Fruit fly (Drosophila melanogaster) whole organism, embryonic: ENCODE results near the gene sing.

ENCODE experiments used
- CG11696 ChIP-seq: fragments of 200-800 bp; sonication (Bioruptor generic); IDR thresholded peaks from 2 replicates; pipeline ENCODE4 v1.3.6; 2022; ENCODE audit warnings: missing biosample characterization, missing genetic modification characterization
- CG15514 ChIP-seq: fragments of 200-800 bp; sonication (Bioruptor generic); optimal IDR thresholded peaks from 3 replicates; lab custom pipeline; 2017; ENCODE audit warnings: missing biosample characterization, missing genetic modification characterization, mild to moderate bottlenecking, moderate library complexity, missing genetic modification reagents
- CG2889 ChIP-seq: fragments of 200-800 bp; sonication (Bioruptor generic); IDR thresholded peaks from 3 replicates; pipeline ENCODE4 v1.3.6; 2022; ENCODE audit warnings: missing biosample characterization, missing genetic modification characterization
- CG3065 ChIP-seq: fragments of 200-800 bp; sonication (Bioruptor generic); optimal IDR thresholded peaks from 2 replicates; lab custom pipeline; 2016; ENCODE audit warnings: missing biosample characterization, missing genetic modification characterization
- Gsc ChIP-seq: fragments of 200-800 bp; sonication (Bioruptor generic); IDR thresholded peaks from 2 replicates; pipeline ENCODE4 v1.3.6; 2022; ENCODE audit warnings: missing biosample characterization, missing genetic modification characterization
- HmgD ChIP-seq: fragments of 200-800 bp; sonication (Bioruptor generic); optimal IDR thresholded peaks from 3 replicates; lab custom pipeline; 2016; ENCODE audit warnings: missing biosample characterization, missing genetic modification characterization
- Six4 ChIP-seq: fragments of 200-800 bp; sonication (Bioruptor generic); optimal IDR thresholded peaks from 2 replicates; lab custom pipeline; 2016; ENCODE audit warnings: missing biosample characterization, missing genetic modification characterization
- Xrp1 ChIP-seq: fragments of 200-800 bp; sonication (Bioruptor generic); IDR thresholded peaks from 2 replicates; pipeline ENCODE4 v1.3.6; 2022; ENCODE audit warnings: missing biosample characterization, missing genetic modification characterization
- corto ChIP-seq: fragments of 200-800 bp; sonication (Bioruptor generic); optimal IDR thresholded peaks from 2 replicates; lab custom pipeline; 2016; ENCODE audit warnings: missing biosample characterization, mild to moderate bottlenecking, missing genetic modification characterization, moderate library complexity
- kni ChIP-seq: fragments of 200-800 bp; sonication (Bioruptor generic); optimal IDR thresholded peaks from 3 replicates; lab custom pipeline; 2017; ENCODE audit warnings: mild to moderate bottlenecking, missing biosample characterization, missing genetic modification reagents, missing genetic modification characterization
- wdn ChIP-seq: fragments of 200-800 bp; sonication (Bioruptor generic); IDR thresholded peaks from 2 replicates; pipeline ENCODE4 v1.3.6; 2022; ENCODE audit warnings: missing biosample characterization, missing genetic modification characterization

dm6 chrX:16689339-16689738 is 10.2 kb downstream of the sing start:
- TF ChIP-seq HmgD (GFP tag; lab: Kevin White, UChicago): no peak
- TF ChIP-seq CG11696 (GFP tag; lab: Robert Waterston, UW): no peak
- no peak for TF ChIP-seq CG2889 (GFP tag; lab: Robert Waterston, UW)
- TF ChIP-seq Xrp1 (GFP tag; lab: Robert Waterston, UW): no peak
- no peak for TF ChIP-seq Six4 (GFP tag; lab: Kevin White, UChicago)
- TF ChIP-seq corto (GFP tag; lab: Kevin White, UChicago): no peak
- TF ChIP-seq kni (GFP tag; lab: Kevin White, UChicago): no peak
- TF ChIP-seq wdn: no peak
- TF ChIP-seq CG15514 (GFP tag; lab: Kevin White, UChicago): no peak
- TF ChIP-seq Gsc: no peak
- TF ChIP-seq CG3065 (GFP tag; lab: Kevin White, UChicago): no peak
